Worm (Caenorhabditis elegans): Measurements from ENCODE around the gene Y38H6C.16.

- TF ChIP-seq him-1 (tag; optimal IDR thresholded peaks at IDR 0.05): no peak
- no peak for TF ChIP-seq dao-5 (tag; optimal IDR thresholded peaks at IDR 0.05)
- TF ChIP-seq W03F9.2 (tag; optimal IDR thresholded peaks at IDR 0.05): no peak
These were observed at the start of gene Y38H6C.16 for ce11 chrV:20539055-20539454.

Measured in whole organism, L4/young adult.